Fruit fly (Drosophila melanogaster) S2 (cell line): ENCODE measurements around the gene CG8541.

Experiments used
- CG8478 ChIP-seq: fragments of >200 bp; optimal IDR thresholded peaks from 2 replicates; lab custom pipeline; 2018
- CTCF ChIP-seq, 2 experiments: fragments of >200 bp; optimal IDR thresholded peaks; 2 replicates each; lab custom pipeline; 2018

DNA sequence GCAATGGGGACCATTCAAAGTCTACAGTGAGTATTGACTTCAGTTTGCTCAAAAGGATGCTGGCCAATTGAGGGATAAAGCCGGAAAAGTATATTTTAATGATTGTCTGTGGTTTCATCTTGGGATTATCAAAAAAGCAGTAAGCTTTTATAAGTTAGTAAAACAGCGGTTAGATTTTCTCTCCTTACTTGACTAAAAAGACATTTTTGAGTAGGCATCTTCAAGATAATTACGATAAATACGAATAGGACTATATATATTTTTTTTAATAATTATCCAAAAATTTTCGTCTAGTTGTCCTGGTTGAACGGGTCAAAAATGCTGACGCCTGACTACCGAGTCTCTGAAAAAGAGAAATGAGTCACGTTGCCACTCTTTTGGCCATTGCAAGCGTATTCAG lies 20.8 kb upstream of the CG8541 start, which contains the start of gene CG33278:
- TF ChIP-seq CG8478 (no peak), CTCF (optimal IDR thresholded peaks at IDR 0.05; lab: Kevin White, UChicago) (no peak)
